Fruit fly (Drosophila melanogaster) whole organism: ENCODE measurements around the gene CycT.

ENCODE experiments used
- CG8478 ChIP-seq: fragments of >200 bp; optimal IDR thresholded peaks from 2 replicates; lab custom pipeline; 2018; ENCODE audit warnings: inconsistent platforms
- EcR ChIP-seq, 2 experiments: fragments of >200 bp; optimal IDR thresholded peaks; 2 replicates each; lab custom pipeline; 2017; ENCODE audit warnings: missing biosample characterization in 2 of 2, missing genetic modification characterization in 2 of 2, missing genetic modification reagents in 2 of 2
- pan ChIP-seq: fragments of >200 bp; optimal IDR thresholded peaks from 2 replicates; lab custom pipeline; 2017
- psq ChIP-seq: fragments of >200 bp; optimal IDR thresholded peaks from 2 replicates; lab custom pipeline; 2017
- usp ChIP-seq: fragments of >200 bp; optimal IDR thresholded peaks from 2 replicates; lab custom pipeline; 2017; ENCODE audit warnings: missing biosample characterization, missing genetic modification characterization, mixed read lengths

- TF ChIP-seq psq (lab: Kevin White, UChicago) (no peak), EcR (GFP tag; optimal IDR thresholded peaks at IDR 0.05; lab: Kevin White, UChicago) (no peak), usp (no peak), pan (lab: Kevin White, UChicago) (no peak), CG8478 (lab: Kevin White, UChicago) (no peak)
Measured at dm6 chr3L:17506005-17506760, 51.4 kb downstream of the CycT start.
